Worm (Caenorhabditis elegans) whole organism, young adult: ENCODE measurements around the gene tbcb-1.
A peak's percentile ranks its signal among the peaks of the same experiment; 100 is the strongest.

ENCODE experiments used
- B0035.1 ChIP-seq: sonication (generic microtip); optimal IDR thresholded peaks from 2 replicates; lab custom pipeline; 2016; ENCODE audit warnings: missing genetic modification characterization, mild to moderate bottlenecking, missing compliant biosample characterization, missing genotype, missing genetic modification reagents
- F10E7.11 ChIP-seq: sonication (generic microtip); optimal IDR thresholded peaks from 2 replicates; lab custom pipeline; 2017; ENCODE audit warnings: mild to moderate bottlenecking, missing genetic modification characterization, moderate library complexity, missing compliant biosample characterization
- F22D6.2 ChIP-seq: sonication (generic microtip); optimal IDR thresholded peaks from 2 replicates; lab custom pipeline; 2016; ENCODE audit warnings: mild to moderate bottlenecking, missing genetic modification characterization, missing compliant biosample characterization
- F52B5.7 ChIP-seq: sonication (generic microtip); optimal IDR thresholded peaks from 2 replicates; lab custom pipeline; 2016; ENCODE audit warnings: mild to moderate bottlenecking, missing genetic modification characterization, missing compliant biosample characterization
- F55B11.4 ChIP-seq: sonication (generic microtip); optimal IDR thresholded peaks from 2 replicates; lab custom pipeline; 2016; ENCODE audit warnings: missing compliant biosample characterization, missing genetic modification characterization, borderline replicate concordance; ENCODE audit not compliant: insufficient read depth
- F57A8.1 ChIP-seq: fragments of 200-800 bp; sonication (Bioruptor generic); optimal IDR thresholded peaks from 2 replicates; lab custom pipeline; 2018; ENCODE audit warnings: mild to moderate bottlenecking, missing genetic modification characterization, moderate library complexity, missing compliant biosample characterization
- K12H6.12 ChIP-seq: fragments of 200-800 bp; sonication (Bioruptor generic); optimal IDR thresholded peaks from 2 replicates; lab custom pipeline; 2018; ENCODE audit warnings: mild to moderate bottlenecking, missing genetic modification characterization, missing compliant biosample characterization
- Y67H2A.10 ChIP-seq: fragments of 200-800 bp; sonication (Bioruptor generic); conservative IDR thresholded peaks from 2 replicates; pipeline ENCODE4 v1.3.6; 2022; ENCODE audit warnings: missing genetic modification reagents, missing genetic modification characterization, missing compliant biosample characterization
- Y79H2A.3 ChIP-seq: fragments of 200-800 bp; sonication (Bioruptor generic); conservative IDR thresholded peaks from 2 replicates; pipeline ENCODE4 v1.3.6; 2022; ENCODE audit warnings: missing genetic modification reagents, missing genetic modification characterization, missing compliant biosample characterization
- Y95B8A.8 ChIP-seq: fragments of 200-800 bp; sonication (Bioruptor generic); IDR thresholded peaks from 2 replicates; pipeline ENCODE4 v1.3.6; 2022; ENCODE audit warnings: missing genetic modification reagents, missing genetic modification characterization, missing compliant biosample characterization
- ZK185.1 ChIP-seq: sonication (generic microtip); optimal IDR thresholded peaks from 2 replicates; lab custom pipeline; 2016; ENCODE audit warnings: mild to moderate bottlenecking, missing genetic modification characterization, missing compliant biosample characterization; ENCODE audit not compliant: poor library complexity, severe bottlenecking
- attf-6 ChIP-seq: fragments of 200-800 bp; sonication (Bioruptor generic); IDR thresholded peaks from 2 replicates; pipeline ENCODE4 v1.3.6; 2022; ENCODE audit warnings: missing genetic modification reagents, missing genetic modification characterization, missing compliant biosample characterization
- bed-2 ChIP-seq: fragments of 200-800 bp; sonication (Bioruptor generic); IDR thresholded peaks from 2 replicates; pipeline ENCODE4 v1.3.6; 2022; ENCODE audit warnings: missing genetic modification reagents, missing genetic modification characterization, missing compliant biosample characterization
- ceh-100 ChIP-seq: fragments of 200-800 bp; sonication (Bioruptor generic); IDR thresholded peaks from 2 replicates; pipeline ENCODE4 v1.3.6; 2022; ENCODE audit warnings: missing genetic modification reagents, missing genetic modification characterization, missing compliant biosample characterization
- ceh-27 ChIP-seq: fragments of 200-800 bp; sonication (Bioruptor generic); optimal IDR thresholded peaks from 2 replicates; lab custom pipeline; 2018; ENCODE audit warnings: mild to moderate bottlenecking, missing genetic modification characterization, moderate library complexity, missing compliant biosample characterization
- dpff-1 ChIP-seq: sonication (generic microtip); optimal IDR thresholded peaks from 2 replicates; lab custom pipeline; 2017; ENCODE audit warnings: mild to moderate bottlenecking, missing genetic modification characterization, missing compliant biosample characterization
- dpl-1 ChIP-seq: fragments of 150-350 bp; optimal IDR thresholded peaks from 2 replicates; lab custom pipeline; 2014; ENCODE audit warnings: missing biosample characterization, missing genetic modification reagents, missing genetic modification characterization
- ekl-4 ChIP-seq: fragments of 200-800 bp; sonication (Bioruptor generic); IDR thresholded peaks from 2 replicates; pipeline ENCODE4 v1.3.6; 2022; ENCODE audit warnings: missing genetic modification reagents, missing genetic modification characterization, missing compliant biosample characterization
- hmg-20 ChIP-seq: fragments of 200-800 bp; sonication (Bioruptor generic); IDR thresholded peaks from 2 replicates; pipeline ENCODE4 v1.3.6; 2022; ENCODE audit warnings: missing genetic modification reagents, missing genetic modification characterization, missing compliant biosample characterization
- let-607 ChIP-seq, 2 experiments: fragments of 200-800 bp in 1 of 2; sonication (Bioruptor generic) in 1 of 2; sonication (generic microtip) in 1 of 2; optimal IDR thresholded peaks; 2 replicates each; lab custom pipeline; 2016 to 2018; ENCODE audit warnings: mild to moderate bottlenecking in 2 of 2, missing compliant biosample characterization in 2 of 2, missing genetic modification characterization in 2 of 2, moderate library complexity in 2 of 2, missing genotype in 1 of 2
- lin-26 ChIP-seq: fragments of 200-800 bp; sonication (Bioruptor generic); IDR thresholded peaks from 2 replicates; pipeline ENCODE4 v1.3.6; 2022; ENCODE audit warnings: missing genetic modification reagents, missing genetic modification characterization, missing compliant biosample characterization
- lir-1 ChIP-seq: fragments of 200-800 bp; sonication (Bioruptor generic); conservative IDR thresholded peaks from 2 replicates; pipeline ENCODE4 v1.3.6; 2022; ENCODE audit warnings: missing genetic modification reagents, missing genetic modification characterization, missing compliant biosample characterization
- lsl-1 ChIP-seq: fragments of 200-800 bp; sonication (Bioruptor generic); optimal IDR thresholded peaks from 2 replicates; lab custom pipeline; 2018; ENCODE audit warnings: mild to moderate bottlenecking, missing genetic modification characterization, moderate library complexity, missing compliant biosample characterization
- lsy-27 ChIP-seq: sonication (generic microtip); optimal IDR thresholded peaks from 2 replicates; lab custom pipeline; 2017; ENCODE audit warnings: missing genetic modification characterization, mild to moderate bottlenecking, missing compliant biosample characterization, antibody characterized with exemption, missing genotype, borderline replicate concordance; ENCODE audit not compliant: insufficient read depth
- madf-6 ChIP-seq: fragments of 200-800 bp; sonication (Bioruptor generic); IDR thresholded peaks from 2 replicates; pipeline ENCODE4 v1.3.6; 2022; ENCODE audit warnings: missing genetic modification reagents, missing genetic modification characterization, missing compliant biosample characterization
- nhr-80 ChIP-seq: sonication (generic microtip); optimal IDR thresholded peaks from 2 replicates; lab custom pipeline; 2016; ENCODE audit warnings: missing genetic modification characterization, missing compliant biosample characterization
- rpc-1 ChIP-seq, 2 experiments: fragments of 150-350 bp in 1 of 2; sonication (generic microtip) in 1 of 2; optimal IDR thresholded peaks; 2 replicates each; lab custom pipeline; 2014 to 2018; ENCODE audit warnings: missing biosample characterization in 1 of 2, missing genetic modification characterization in 1 of 2, missing genetic modification reagents in 1 of 2, missing genotype in 1 of 2
- sdz-38 ChIP-seq: sonication (generic microtip); optimal IDR thresholded peaks from 2 replicates; lab custom pipeline; 2016; ENCODE audit warnings: missing genotype, missing genetic modification characterization, missing compliant biosample characterization
- snpc-1.3 ChIP-seq: sonication (generic microtip); optimal IDR thresholded peaks from 2 replicates; lab custom pipeline; 2017; ENCODE audit warnings: missing genetic modification characterization, mild to moderate bottlenecking, missing compliant biosample characterization, antibody characterized with exemption, moderate library complexity, missing genotype, missing genetic modification reagents; ENCODE audit not compliant: insufficient read depth
- sptf-2 ChIP-seq: fragments of 200-800 bp; sonication (Bioruptor generic); optimal IDR thresholded peaks from 2 replicates; lab custom pipeline; 2018; ENCODE audit warnings: mild to moderate bottlenecking, missing genetic modification characterization, missing compliant biosample characterization
- tbp1 ChIP-seq: fragments of 200-800 bp; sonication (Bioruptor generic); optimal IDR thresholded peaks from 2 replicates; lab custom pipeline; 2018; ENCODE audit warnings: mild to moderate bottlenecking, missing genetic modification characterization, missing compliant biosample characterization
- ztf-26 ChIP-seq: sonication (generic microtip); optimal IDR thresholded peaks from 2 replicates; lab custom pipeline; 2017; ENCODE audit warnings: missing genetic modification characterization, missing compliant biosample characterization
- ztf-28 ChIP-seq: fragments of 200-800 bp; sonication (Bioruptor generic); IDR thresholded peaks from 2 replicates; pipeline ENCODE4 v1.3.6; 2022; ENCODE audit warnings: missing genetic modification reagents, missing genetic modification characterization, missing compliant biosample characterization

The tbcb-1 gene

DNA sequence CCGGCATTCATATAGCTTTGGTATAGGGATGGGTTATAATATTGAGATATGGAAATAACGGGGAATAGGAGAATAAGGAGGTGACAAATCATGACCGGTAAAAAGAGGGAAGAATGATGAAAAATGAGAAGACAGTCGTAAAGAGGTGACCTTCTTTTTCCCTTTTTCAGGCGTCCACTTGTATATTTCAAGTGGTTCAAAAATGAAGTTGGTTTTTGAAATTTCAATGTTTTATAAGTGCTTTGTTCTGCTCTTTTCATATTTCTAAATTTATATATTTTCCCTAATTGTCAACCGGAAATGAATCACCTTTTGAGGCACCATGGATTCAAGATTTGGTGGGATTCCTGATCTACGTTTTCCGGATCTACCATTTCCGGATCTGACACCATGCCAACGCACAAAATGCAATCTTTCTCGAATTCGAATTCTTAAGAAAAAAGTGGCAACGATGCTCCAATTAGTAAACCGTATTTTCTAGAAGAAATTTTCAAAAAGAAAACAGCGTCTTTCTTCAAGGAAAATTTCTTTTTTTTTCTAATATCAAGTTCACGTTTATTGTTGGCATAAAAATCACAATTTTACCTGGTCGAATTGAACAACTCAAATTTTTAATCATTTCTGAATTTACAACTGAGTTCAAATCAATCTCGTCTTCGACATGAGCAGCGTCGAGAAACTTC is 2.3 kb upstream of the tbcb-1 start, which contains the start of the genes F53F4.2 and F53F4.18:
Gene F53F4.2, minus strand, starts transcription at position 101 of the 683 bp plus-strand sequence.
Gene F53F4.18, plus strand, starts transcription at position 633 of the 683 bp plus-strand sequence.
- TF ChIP-seq lin-26 (GFP tag; lab: Robert Waterston, UW) (no peak), F10E7.11 (tag; lab: Kevin White, UChicago) (no peak), tbp1 (GFP tag; lab: Kevin White, UChicago) (no peak), sdz-38 (no peak), lsl-1 (GFP tag; lab: Kevin White, UChicago) (no peak), ztf-26 (tag; lab: Kevin White, UChicago) (no peak), F22D6.2 (tag; lab: Kevin White, UChicago) (no peak), hmg-20 (GFP tag; lab: Robert Waterston, UW) (no peak), Y79H2A.3 (GFP tag; lab: Robert Waterston, UW) (no peak), ZK185.1 (no peak), dpff-1 (tag; lab: Kevin White, UChicago) (no peak), B0035.1 (tag; lab: Kevin White, UChicago) (no peak), ceh-100 (GFP tag; lab: Robert Waterston, UW) (no peak)

DNA sequence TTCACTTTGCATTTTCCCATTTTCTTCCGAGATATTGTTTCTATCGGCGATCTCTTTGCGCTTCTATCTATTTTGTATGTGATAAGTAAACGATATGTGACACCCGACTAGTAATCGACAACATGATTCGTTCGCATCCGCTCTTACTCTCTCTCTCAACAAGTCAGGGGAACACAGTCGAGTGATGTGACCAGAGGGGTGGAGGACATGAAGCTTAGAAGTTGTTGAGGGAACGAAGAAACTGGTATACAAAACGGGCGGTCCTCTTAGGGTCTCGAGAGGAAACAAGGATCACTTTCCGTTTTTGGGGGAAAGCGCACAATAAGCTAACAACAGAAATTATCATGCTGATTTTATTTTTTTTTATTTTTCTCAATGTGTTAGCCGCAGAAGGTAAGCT is 1.2 kb downstream of the tbcb-1 start, which contains the start of gene F53F4.4:
Gene F53F4.4, plus strand, starts transcription at position 301 of the 400 bp plus-strand sequence.
- TF ChIP-seq Y95B8A.8 (GFP tag; lab: Robert Waterston, UW): 0 out of 2 replicates have a peak, but pooled peaks have one; percentile 18
- TF ChIP-seq madf-6 (GFP tag; lab: Robert Waterston, UW): peak; percentile 47; the same call in 1 of the 2 replicates
- TF ChIP-seq F55B11.4: no peak

ce11 chrV:13598370-13598769 is 6.4 kb downstream of the tbcb-1 start:
- TF ChIP-seq let-607 (tag; optimal IDR thresholded peaks at IDR 0.05; lab: Kevin White, UChicago) (no peak), K12H6.12 (no peak), snpc-1.3 (tag; lab: Kevin White, UChicago) (no peak), F57A8.1 (GFP tag; lab: Kevin White, UChicago) (no peak), nhr-80 (no peak), dpl-1 (GFP tag; lab: Kevin White, UChicago) (no peak), ztf-28 (GFP tag; lab: Robert Waterston, UW) (no peak), F52B5.7 (tag; lab: Kevin White, UChicago) (no peak), ekl-4 (GFP tag; lab: Robert Waterston, UW) (no peak), attf-6 (no peak), F10E7.11 (tag; lab: Kevin White, UChicago) (no peak), F22D6.2 (tag; lab: Kevin White, UChicago) (no peak), rpc-1 (optimal IDR thresholded peaks at IDR 0.05; lab: Kevin White, UChicago) (no peak), rpc-1 (tag; optimal IDR thresholded peaks at IDR 0.05; lab: Kevin White, UChicago) (no peak), bed-2 (no peak), Y67H2A.10 (GFP tag; lab: Robert Waterston, UW) (no peak), sptf-2 (GFP tag; lab: Kevin White, UChicago) (no peak), lsy-27 (no peak), ceh-27 (no peak), lir-1 (no peak)
